Worm (Caenorhabditis elegans) whole organism, young adult: ENCODE data around the gene lmd-3.

Experiments used
- B0019.2 ChIP-seq: fragments of 200-800 bp; sonication (Bioruptor generic); conservative IDR thresholded peaks from 2 replicates; pipeline ENCODE4 v1.3.6; 2022; ENCODE audit warnings: missing genetic modification reagents, missing genetic modification characterization, missing compliant biosample characterization
- B0035.1 ChIP-seq: sonication (generic microtip); optimal IDR thresholded peaks from 2 replicates; lab custom pipeline; 2016; ENCODE audit warnings: missing genetic modification characterization, mild to moderate bottlenecking, missing compliant biosample characterization, missing genotype, missing genetic modification reagents
- B0261.1 ChIP-seq: sonication (generic microtip); optimal IDR thresholded peaks from 2 replicates; lab custom pipeline; 2016; ENCODE audit warnings: mild to moderate bottlenecking, missing genetic modification characterization, moderate library complexity, missing compliant biosample characterization
- F10E7.11 ChIP-seq: sonication (generic microtip); optimal IDR thresholded peaks from 2 replicates; lab custom pipeline; 2017; ENCODE audit warnings: mild to moderate bottlenecking, missing genetic modification characterization, moderate library complexity, missing compliant biosample characterization
- F22D6.2 ChIP-seq: sonication (generic microtip); optimal IDR thresholded peaks from 2 replicates; lab custom pipeline; 2016; ENCODE audit warnings: mild to moderate bottlenecking, missing genetic modification characterization, missing compliant biosample characterization
- F49E8.2 ChIP-seq: sonication (generic microtip); optimal IDR thresholded peaks from 3 replicates; lab custom pipeline; 2017; ENCODE audit warnings: missing genetic modification characterization, mild to moderate bottlenecking, missing compliant biosample characterization, antibody characterized with exemption, moderate library complexity; ENCODE audit not compliant: insufficient read depth
- K12H6.12 ChIP-seq: fragments of 200-800 bp; sonication (Bioruptor generic); optimal IDR thresholded peaks from 2 replicates; lab custom pipeline; 2018; ENCODE audit warnings: mild to moderate bottlenecking, missing genetic modification characterization, missing compliant biosample characterization
- T07F8.4 ChIP-seq: sonication (generic microtip); optimal IDR thresholded peaks from 2 replicates; lab custom pipeline; 2016; ENCODE audit warnings: mild to moderate bottlenecking, missing genetic modification characterization, moderate library complexity, missing compliant biosample characterization
- Y67H2A.10 ChIP-seq: fragments of 200-800 bp; sonication (Bioruptor generic); conservative IDR thresholded peaks from 2 replicates; pipeline ENCODE4 v1.3.6; 2022; ENCODE audit warnings: missing genetic modification reagents, missing genetic modification characterization, missing compliant biosample characterization
- Y95B8A.8 ChIP-seq: fragments of 200-800 bp; sonication (Bioruptor generic); IDR thresholded peaks from 2 replicates; pipeline ENCODE4 v1.3.6; 2022; ENCODE audit warnings: missing genetic modification reagents, missing genetic modification characterization, missing compliant biosample characterization
- ama-1 ChIP-seq, 3 experiments: fragments of 150-350 bp in 1 of 3; sonication (generic microtip) in 2 of 3; optimal IDR thresholded peaks; 2 replicates each; lab custom pipeline; 2014 to 2018; ENCODE audit warnings: missing biosample characterization in 2 of 3, missing genetic modification characterization in 2 of 3, missing genetic modification reagents in 2 of 3
- aptf-2 ChIP-seq: fragments of 200-800 bp; sonication (Bioruptor generic); conservative IDR thresholded peaks from 2 replicates; pipeline ENCODE4 v1.3.6; 2022; ENCODE audit warnings: missing genetic modification reagents, missing genetic modification characterization, missing compliant biosample characterization
- atf-7 ChIP-seq: sonication (generic microtip); optimal IDR thresholded peaks from 2 replicates; lab custom pipeline; 2017; ENCODE audit warnings: mild to moderate bottlenecking, missing genetic modification characterization, missing compliant biosample characterization
- attf-6 ChIP-seq: fragments of 200-800 bp; sonication (Bioruptor generic); IDR thresholded peaks from 2 replicates; pipeline ENCODE4 v1.3.6; 2022; ENCODE audit warnings: missing genetic modification reagents, missing genetic modification characterization, missing compliant biosample characterization
- ceh-91 ChIP-seq: fragments of 200-800 bp; sonication (Bioruptor generic); IDR thresholded peaks from 2 replicates; pipeline ENCODE4 v1.3.6; 2022; ENCODE audit warnings: missing genetic modification reagents, missing genetic modification characterization, missing compliant biosample characterization
- die-1 ChIP-seq: sonication (generic microtip); optimal IDR thresholded peaks from 2 replicates; lab custom pipeline; 2016; ENCODE audit warnings: missing genotype, mild to moderate bottlenecking, missing genetic modification characterization, missing compliant biosample characterization
- efl-1 ChIP-seq: fragments of 150-350 bp; optimal IDR thresholded peaks from 2 replicates; lab custom pipeline; 2014; ENCODE audit warnings: missing biosample characterization, missing genetic modification reagents, missing genetic modification characterization
- egrh-3 ChIP-seq: fragments of 200-800 bp; sonication (Bioruptor generic); IDR thresholded peaks from 2 replicates; pipeline ENCODE4 v1.3.6; 2022; ENCODE audit warnings: missing genetic modification reagents, missing genetic modification characterization, missing compliant biosample characterization
- ets-4 ChIP-seq: fragments of 200-800 bp; sonication (Bioruptor generic); optimal IDR thresholded peaks from 2 replicates; lab custom pipeline; 2018; ENCODE audit warnings: mild to moderate bottlenecking, missing genetic modification characterization, missing compliant biosample characterization
- gei-17 ChIP-seq: fragments of 200-800 bp; sonication (Bioruptor generic); optimal IDR thresholded peaks from 2 replicates; lab custom pipeline; 2018; ENCODE audit warnings: mild to moderate bottlenecking, missing genetic modification characterization, missing compliant biosample characterization
- hlh-12 ChIP-seq: sonication (generic microtip); optimal IDR thresholded peaks from 2 replicates; lab custom pipeline; 2016; ENCODE audit warnings: missing genetic modification characterization, missing compliant biosample characterization
- hmg-1.2 ChIP-seq: fragments of 200-800 bp; sonication (Bioruptor generic); IDR thresholded peaks from 2 replicates; pipeline ENCODE4 v1.3.6; 2022; ENCODE audit warnings: missing genetic modification reagents, missing genetic modification characterization, missing compliant biosample characterization
- hmg-20 ChIP-seq: fragments of 200-800 bp; sonication (Bioruptor generic); IDR thresholded peaks from 2 replicates; pipeline ENCODE4 v1.3.6; 2022; ENCODE audit warnings: missing genetic modification reagents, missing genetic modification characterization, missing compliant biosample characterization
- hsf-1 ChIP-seq: fragments of 200-800 bp; sonication (Bioruptor generic); IDR thresholded peaks from 2 replicates; pipeline ENCODE4 v1.3.6; 2022; ENCODE audit warnings: missing genetic modification reagents, missing genetic modification characterization, missing compliant biosample characterization
- let-607 ChIP-seq, 2 experiments: fragments of 200-800 bp in 1 of 2; sonication (Bioruptor generic) in 1 of 2; sonication (generic microtip) in 1 of 2; optimal IDR thresholded peaks; 2 replicates each; lab custom pipeline; 2016 to 2018; ENCODE audit warnings: mild to moderate bottlenecking in 2 of 2, missing compliant biosample characterization in 2 of 2, missing genetic modification characterization in 2 of 2, moderate library complexity in 2 of 2, missing genotype in 1 of 2
- lin-26 ChIP-seq: fragments of 200-800 bp; sonication (Bioruptor generic); IDR thresholded peaks from 2 replicates; pipeline ENCODE4 v1.3.6; 2022; ENCODE audit warnings: missing genetic modification reagents, missing genetic modification characterization, missing compliant biosample characterization
- lin-35 ChIP-seq, 3 experiments: fragments of 150-350 bp in 2 of 3; sonication (generic microtip) in 1 of 3; optimal IDR thresholded peaks; 2 replicates each; lab custom pipeline; 2014 to 2018; ENCODE audit warnings: missing biosample characterization in 3 of 3, missing genetic modification characterization in 3 of 3, missing genetic modification reagents in 3 of 3
- lin-40 ChIP-seq: sonication (generic microtip); optimal IDR thresholded peaks from 2 replicates; lab custom pipeline; 2016; ENCODE audit warnings: missing genetic modification characterization, mild to moderate bottlenecking, missing compliant biosample characterization, missing genotype, missing genetic modification reagents
- lin-54 ChIP-seq: fragments of 200-800 bp; sonication (Bioruptor generic); optimal IDR thresholded peaks from 2 replicates; lab custom pipeline; 2018; ENCODE audit warnings: mild to moderate bottlenecking, missing genetic modification characterization, missing compliant biosample characterization
- lsl-1 ChIP-seq: fragments of 200-800 bp; sonication (Bioruptor generic); optimal IDR thresholded peaks from 2 replicates; lab custom pipeline; 2018; ENCODE audit warnings: mild to moderate bottlenecking, missing genetic modification characterization, moderate library complexity, missing compliant biosample characterization
- lsy-27 ChIP-seq: sonication (generic microtip); optimal IDR thresholded peaks from 2 replicates; lab custom pipeline; 2017; ENCODE audit warnings: missing genetic modification characterization, mild to moderate bottlenecking, missing compliant biosample characterization, antibody characterized with exemption, missing genotype, borderline replicate concordance; ENCODE audit not compliant: insufficient read depth
- madf-10 ChIP-seq: sonication (generic microtip); optimal IDR thresholded peaks from 2 replicates; lab custom pipeline; 2016; ENCODE audit warnings: mild to moderate bottlenecking, missing genetic modification characterization, missing compliant biosample characterization
- madf-6 ChIP-seq: fragments of 200-800 bp; sonication (Bioruptor generic); IDR thresholded peaks from 2 replicates; pipeline ENCODE4 v1.3.6; 2022; ENCODE audit warnings: missing genetic modification reagents, missing genetic modification characterization, missing compliant biosample characterization
- madf-8 ChIP-seq: fragments of 200-800 bp; sonication (Bioruptor generic); conservative IDR thresholded peaks from 2 replicates; pipeline ENCODE4 v1.3.6; 2022; ENCODE audit warnings: missing genetic modification reagents, missing genetic modification characterization, missing compliant biosample characterization
- mcd-1 ChIP-seq: fragments of 200-800 bp; sonication (Bioruptor generic); IDR thresholded peaks from 2 replicates; pipeline ENCODE4 v1.3.6; 2022; ENCODE audit warnings: missing genetic modification reagents, missing genetic modification characterization, missing compliant biosample characterization
- pha-4 ChIP-seq: fragments of 150-350 bp; sonication (generic microtip); optimal IDR thresholded peaks from 2 replicates; lab custom pipeline; 2014; ENCODE audit warnings: missing biosample characterization, missing genetic modification reagents, missing genetic modification characterization
- rec-8 ChIP-seq, 2 experiments: sonication (generic microtip); optimal IDR thresholded peaks; 2 replicates each; lab custom pipeline; 2016; ENCODE audit warnings: mild to moderate bottlenecking in 2 of 2, missing genetic modification characterization in 2 of 2, missing genetic modification reagents in 2 of 2, missing genotype in 2 of 2, missing biosample characterization in 1 of 2, missing compliant biosample characterization in 1 of 2, moderate library complexity in 1 of 2
- sdz-38 ChIP-seq: sonication (generic microtip); optimal IDR thresholded peaks from 2 replicates; lab custom pipeline; 2016; ENCODE audit warnings: missing genotype, missing genetic modification characterization, missing compliant biosample characterization
- snpc-1.1 ChIP-seq: sonication (generic microtip); optimal IDR thresholded peaks from 2 replicates; lab custom pipeline; 2017; ENCODE audit warnings: missing genetic modification characterization, mild to moderate bottlenecking, missing compliant biosample characterization, antibody characterized with exemption, moderate library complexity, missing genotype, missing genetic modification reagents; ENCODE audit not compliant: insufficient read depth
- snpc-3.4 ChIP-seq: sonication (generic microtip); optimal IDR thresholded peaks from 2 replicates; lab custom pipeline; 2017; ENCODE audit warnings: missing genetic modification characterization, mild to moderate bottlenecking, missing compliant biosample characterization, antibody characterized with exemption, moderate library complexity, missing genotype, missing genetic modification reagents
- tbx-9 ChIP-seq: sonication (generic microtip); optimal IDR thresholded peaks from 2 replicates; lab custom pipeline; 2016; ENCODE audit warnings: borderline replicate concordance, missing genetic modification characterization, inconsistent platforms, missing compliant biosample characterization
- unc-130 ChIP-seq: sonication (generic microtip); optimal IDR thresholded peaks from 2 replicates; lab custom pipeline; 2016; ENCODE audit warnings: missing genetic modification reagents, missing genetic modification characterization, missing compliant biosample characterization
- xnd-1 ChIP-seq: sonication (generic microtip); optimal IDR thresholded peaks from 2 replicates; lab custom pipeline; 2016; ENCODE audit warnings: missing genotype, missing genetic modification reagents, missing genetic modification characterization, missing compliant biosample characterization
- zim-3 ChIP-seq: sonication (generic microtip); optimal IDR thresholded peaks from 2 replicates; lab custom pipeline; 2017; ENCODE audit warnings: mild to moderate bottlenecking, missing genetic modification characterization, moderate library complexity, missing compliant biosample characterization
- ztf-18 ChIP-seq: sonication (generic microtip); optimal IDR thresholded peaks from 2 replicates; lab custom pipeline; 2016; ENCODE audit warnings: missing genotype, mild to moderate bottlenecking, missing genetic modification characterization, missing compliant biosample characterization
- ztf-28 ChIP-seq: fragments of 200-800 bp; sonication (Bioruptor generic); IDR thresholded peaks from 2 replicates; pipeline ENCODE4 v1.3.6; 2022; ENCODE audit warnings: missing genetic modification reagents, missing genetic modification characterization, missing compliant biosample characterization

The lmd-3 gene

ce11 chrV:8413432-8414021, 31.1 kb downstream of the lmd-3 start, which contains the start of gene vha-18:
Gene vha-18 (minus strand): TSS chrV:8413482.
- TF ChIP-seq ztf-18 (tag; lab: Kevin White, UChicago): peak; percentile 70
- TF ChIP-seq madf-10: no peak
- TF ChIP-seq atf-7: no peak
- TF ChIP-seq aptf-2 (GFP tag; lab: Robert Waterston, UW): 0 out of 2 replicates have a peak, but pooled peaks have one; percentile 45
- TF ChIP-seq lin-54 (GFP tag; lab: Kevin White, UChicago): peak; percentile 90
- TF ChIP-seq lin-40: no peak
- 0 out of 2 replicates have a peak, but pooled peaks have one; percentile 9 for TF ChIP-seq egrh-3 (GFP tag; lab: Robert Waterston, UW)
- peak; percentile 87 for TF ChIP-seq xnd-1
- no peak; the same call in 1 of the 2 replicates for TF ChIP-seq Y67H2A.10 (GFP tag; lab: Robert Waterston, UW)
- TF ChIP-seq hsf-1 (GFP tag; lab: Robert Waterston, UW): peak; percentile 89
- peak; percentile 90 for TF ChIP-seq B0019.2 (GFP tag; lab: Robert Waterston, UW)
- no peak for TF ChIP-seq die-1 (tag; lab: Kevin White, UChicago)
- TF ChIP-seq snpc-1.1: peak; percentile 55
- no peak for TF ChIP-seq hmg-20 (GFP tag; lab: Robert Waterston, UW)
- TF ChIP-seq K12H6.12 (tag; lab: Kevin White, UChicago): no peak
- TF ChIP-seq unc-130 (GFP tag; lab: Kevin White, UChicago): peak; percentile 91
- no peak for TF ChIP-seq F22D6.2 (tag; lab: Kevin White, UChicago)
- TF ChIP-seq T07F8.4 (tag; lab: Kevin White, UChicago): no peak
- peak; percentile 90 for TF ChIP-seq efl-1 (GFP tag; lab: Kevin White, UChicago)
- no peak for TF ChIP-seq rec-8 (tag; optimal IDR thresholded peaks at IDR 0.05; lab: Kevin White, UChicago)
- no peak for TF ChIP-seq ets-4 (GFP tag; lab: Kevin White, UChicago)
- no peak for TF ChIP-seq lin-35 (GFP tag; optimal IDR thresholded peaks at IDR 0.05; lab: Kevin White, UChicago)
- no peak for TF ChIP-seq tbx-9 (tag; lab: Kevin White, UChicago)
- TF ChIP-seq hmg-1.2: peak; percentile 95
- peak; percentile 94 for TF ChIP-seq madf-8 (GFP tag; lab: Robert Waterston, UW)
- no peak for TF ChIP-seq gei-17 (GFP tag; lab: Kevin White, UChicago)
- TF ChIP-seq attf-6 (GFP tag; lab: Robert Waterston, UW): peak; percentile 71
- no peak for TF ChIP-seq F10E7.11
- TF ChIP-seq zim-3 (tag; lab: Kevin White, UChicago): no peak
- TF ChIP-seq pha-4 (tag; lab: Kevin White, UChicago): no peak
- no peak for TF ChIP-seq ama-1 (optimal IDR thresholded peaks at IDR 0.05; lab: Kevin White, UChicago)
- no peak for TF ChIP-seq ama-1 (GFP tag; optimal IDR thresholded peaks at IDR 0.05; lab: Kevin White, UChicago)
- TF ChIP-seq madf-6 (GFP tag; lab: Robert Waterston, UW): peak; percentile 98
- TF ChIP-seq let-607 (tag; optimal IDR thresholded peaks at IDR 0.05; lab: Kevin White, UChicago): no peak
- peak; percentile 86 for TF ChIP-seq snpc-3.4 (tag; lab: Kevin White, UChicago)
- peak; percentile 99 for TF ChIP-seq ceh-91
- peak; percentile 6 for TF ChIP-seq B0261.1
- peak; percentile 85; the same call in 1 of the 2 replicates for TF ChIP-seq ztf-28 (GFP tag; lab: Robert Waterston, UW)
- TF ChIP-seq lsl-1 (GFP tag; lab: Kevin White, UChicago): peak; percentile 93
- TF ChIP-seq sdz-38 (tag; lab: Kevin White, UChicago): no peak
- peak; percentile 94 for TF ChIP-seq mcd-1 (GFP tag; lab: Robert Waterston, UW)
- no peak for TF ChIP-seq lsy-27 (tag; lab: Kevin White, UChicago)
- no peak for TF ChIP-seq lin-26
- no peak for TF ChIP-seq hlh-12 (tag; lab: Kevin White, UChicago)
- peak; percentile 86; the same call in 1 of the 2 replicates for TF ChIP-seq Y95B8A.8 (GFP tag; lab: Robert Waterston, UW)
- TF ChIP-seq B0035.1 (tag; lab: Kevin White, UChicago): no peak
- TF ChIP-seq F49E8.2: peak; percentile 74
